Worm (Caenorhabditis elegans): ENCODE results near the gene K10H10.12.
A peak's percentile ranks its signal among the peaks of the same experiment; 100 is the strongest.

Gene K10H10.12

DNA sequence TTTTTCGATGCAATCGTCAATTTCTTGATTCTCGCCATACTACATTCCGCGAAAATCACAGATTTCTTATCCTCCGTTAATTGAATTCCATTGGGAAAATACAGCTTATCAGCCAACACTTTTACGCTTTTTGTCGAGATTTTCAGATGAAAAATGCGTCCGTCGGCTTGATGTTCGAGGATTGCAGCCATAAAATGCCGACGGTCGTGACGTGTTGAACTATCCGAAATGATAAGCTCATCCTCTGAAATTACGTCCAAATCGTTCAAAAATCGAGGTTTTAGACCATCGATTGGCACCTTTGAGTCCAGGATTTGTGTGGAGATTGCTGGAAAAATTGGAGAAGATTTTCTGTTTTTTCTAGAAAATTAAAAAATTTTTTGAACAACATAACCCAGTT, 21.0 kb upstream of the K10H10.12 start:
- TF ChIP-seq Y53G8AR.9 (GFP tag; conservative IDR thresholded peaks at IDR 0.05) = no peak
- no peak for TF ChIP-seq dpff-1 (tag; optimal IDR thresholded peaks at IDR 0.05)
- no peak for TF ChIP-seq tlf-1 (GFP tag; optimal IDR thresholded peaks at IDR 0.05)
- TF ChIP-seq K11D2.4 (GFP tag; IDR thresholded peaks at IDR 0.05) = no peak
- TF ChIP-seq egrh-3 (GFP tag; IDR thresholded peaks at IDR 0.05) = no peak
- TF ChIP-seq F37B4.10 (GFP tag; IDR thresholded peaks at IDR 0.05) = no peak
- no peak for TF ChIP-seq K12H6.12 (tag; optimal IDR thresholded peaks at IDR 0.05)
- TF ChIP-seq D2030.7 (GFP tag; IDR thresholded peaks at IDR 0.05) = no peak
- no peak for TF ChIP-seq rpc-1 (optimal IDR thresholded peaks at IDR 0.05)
- no peak for TF ChIP-seq rpc-1 (tag; optimal IDR thresholded peaks at IDR 0.05)
- no peak for TF ChIP-seq him-1 (tag; optimal IDR thresholded peaks at IDR 0.05)
- no peak for TF ChIP-seq rcor-1 (GFP tag; IDR thresholded peaks at IDR 0.05)

DNA sequence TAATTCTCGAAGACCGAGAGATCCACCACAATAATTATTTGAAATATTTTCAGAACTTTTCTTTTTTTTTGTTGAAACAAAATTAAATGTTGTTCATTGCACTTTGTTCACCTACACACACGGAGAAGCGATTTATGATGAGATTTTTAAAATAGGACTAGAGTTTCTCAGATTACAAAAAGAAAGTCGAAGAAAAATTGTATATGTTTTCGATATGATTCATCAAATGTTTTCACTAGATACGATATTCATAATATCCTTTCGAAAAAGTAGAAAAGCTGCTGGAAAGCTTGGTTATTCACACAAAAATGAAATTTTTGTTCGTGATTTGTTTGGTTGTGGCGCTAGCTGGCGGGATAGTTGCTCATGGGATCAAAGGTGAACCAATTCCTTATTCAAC, 18.9 kb upstream of the K10H10.12 start, which contains the start of gene F57C2.4:
TSS of gene F57C2.4 (plus strand) at position 301 of the 400 bp plus-strand sequence.
- TF ChIP-seq dpff-1 (tag; optimal IDR thresholded peaks at IDR 0.05) = no peak
- TF ChIP-seq D2030.7 (GFP tag; IDR thresholded peaks at IDR 0.05) = no peak
- no peak for TF ChIP-seq bed-2 (GFP tag; IDR thresholded peaks at IDR 0.05)
- no peak for TF ChIP-seq akir-1 (GFP tag; optimal IDR thresholded peaks at IDR 0.05)
- TF ChIP-seq lin-35 (GFP tag; optimal IDR thresholded peaks at IDR 0.05) = no peak
- TF ChIP-seq tlf-1 (GFP tag; optimal IDR thresholded peaks at IDR 0.05) = no peak
- TF ChIP-seq F33H1.4 (GFP tag; IDR thresholded peaks at IDR 0.05) = no peak
- TF ChIP-seq ZK185.1 (tag; optimal IDR thresholded peaks at IDR 0.05; ENCODE audit: poor library complexity, severe bottlenecking) = no peak
- TF ChIP-seq die-1 (tag; optimal IDR thresholded peaks at IDR 0.05) = no peak
- no peak for TF ChIP-seq xnd-1 (tag; optimal IDR thresholded peaks at IDR 0.05)
- TF ChIP-seq rec-8 (tag; optimal IDR thresholded peaks at IDR 0.05) = no peak
- TF ChIP-seq Y53G8AR.9 (GFP tag; conservative IDR thresholded peaks at IDR 0.05) = no peak
- TF ChIP-seq unc-130 (GFP tag; optimal IDR thresholded peaks at IDR 0.05) = no peak
- no peak for TF ChIP-seq ccch-3 (GFP tag; optimal IDR thresholded peaks at IDR 0.05)
- TF ChIP-seq let-607 (tag; optimal IDR thresholded peaks at IDR 0.05) = no peak
- no peak for TF ChIP-seq T26A5.8 (tag; optimal IDR thresholded peaks at IDR 0.05)
- no peak for TF ChIP-seq dpl-1 (GFP tag; optimal IDR thresholded peaks at IDR 0.05)
- TF ChIP-seq madf-6 (GFP tag; IDR thresholded peaks at IDR 0.05) = no peak

DNA sequence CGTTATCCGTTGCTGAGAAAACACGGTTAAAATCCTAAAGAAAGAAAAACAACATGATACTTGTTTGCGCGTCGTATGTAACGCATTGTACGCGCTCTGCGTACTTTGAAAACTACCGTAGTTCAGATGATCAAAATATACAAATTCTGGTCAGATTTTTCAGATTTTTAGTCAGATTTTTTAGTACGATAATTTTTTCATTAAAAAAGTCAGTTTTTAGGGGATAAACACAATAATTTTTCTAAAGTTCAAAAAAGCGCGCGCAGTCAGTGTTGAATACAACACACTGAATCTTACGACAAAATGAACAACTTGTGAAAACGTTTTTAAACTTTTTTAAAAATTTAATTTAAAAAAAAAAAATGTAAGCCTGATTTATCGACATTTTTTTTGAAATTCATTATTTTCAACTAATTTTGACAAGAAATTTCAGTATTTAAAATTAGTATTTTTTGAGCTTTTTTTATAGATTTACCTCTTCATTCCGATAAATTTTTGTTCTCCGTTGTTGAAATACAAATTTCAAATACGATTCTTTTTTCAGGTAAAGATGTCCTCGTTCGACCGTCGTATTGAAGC, 17.6 kb upstream of the K10H10.12 start, which contains the start of gene pot-2:
TSS of gene pot-2 (plus strand) at position 529 of the 579 bp plus-strand sequence.
- TF ChIP-seq rec-8 (tag; optimal IDR thresholded peaks at IDR 0.05) (no peak), ceh-58 (GFP tag; IDR thresholded peaks at IDR 0.05) (no peak), sptf-2 (GFP tag; optimal IDR thresholded peaks at IDR 0.05) (no peak), madf-6 (GFP tag; IDR thresholded peaks at IDR 0.05) (peak; percentile 80), snpc-1.3 (tag; optimal IDR thresholded peaks at IDR 0.05; ENCODE audit: insufficient read depth) (peak; percentile 16), F23B12.7 (tag; optimal IDR thresholded peaks at IDR 0.05; ENCODE audit: insufficient read depth) (no peak), attf-3 (GFP tag; conservative IDR thresholded peaks at IDR 0.05) (no peak), madf-8 (GFP tag; conservative IDR thresholded peaks at IDR 0.05) (peak; percentile 58), athp-1 (tag; optimal IDR thresholded peaks at IDR 0.05) (no peak), efl-1 (GFP tag; optimal IDR thresholded peaks at IDR 0.05) (peak; percentile 75), F33H1.4 (GFP tag; IDR thresholded peaks at IDR 0.05) (0 out of 2 replicates have a peak, but pooled peaks have one; percentile 17), lsl-1 (GFP tag; optimal IDR thresholded peaks at IDR 0.05) (peak; percentile 87), lin-54 (GFP tag; optimal IDR thresholded peaks at IDR 0.05) (peak; percentile 26), xnd-1 (tag; optimal IDR thresholded peaks at IDR 0.05) (peak; percentile 49), ceh-91 (GFP tag; IDR thresholded peaks at IDR 0.05) (0 out of 2 replicates have a peak, but pooled peaks have one; percentile 13), D2030.7 (GFP tag; IDR thresholded peaks at IDR 0.05) (peak; percentile 50; the same call in 1 of the 2 replicates)

All from whole organism, young adult.